Fruit fly (Drosophila melanogaster) whole organism, embryonic: ENCODE measurements around the gene barr.

Experiments
- ATbp ChIP-seq: fragments of 200-800 bp; sonication (Bioruptor generic); optimal IDR thresholded peaks from 2 replicates; lab custom pipeline; 2017; ENCODE audit warnings: missing biosample characterization, mild to moderate bottlenecking, missing genetic modification characterization, missing genetic modification reagents
- Awh ChIP-seq: fragments of 200-800 bp; sonication (Bioruptor generic); IDR thresholded peaks from 2 replicates; pipeline ENCODE4, ENCODE4 v1.3.6; 2022; ENCODE audit warnings: missing biosample characterization, missing genetic modification characterization
- C15 ChIP-seq: fragments of 200-800 bp; sonication (Bioruptor generic); IDR thresholded peaks from 3 replicates; pipeline ENCODE4 v1.3.6; 2022; ENCODE audit warnings: missing biosample characterization, missing genetic modification characterization
- CG10979 ChIP-seq: fragments of 200-800 bp; sonication (Bioruptor generic); optimal IDR thresholded peaks from 2 replicates; lab custom pipeline; 2018; ENCODE audit warnings: missing biosample characterization, mild to moderate bottlenecking, missing genetic modification characterization, moderate library complexity
- CG11093 ChIP-seq: fragments of 200-800 bp; sonication (Bioruptor generic); IDR thresholded peaks from 3 replicates; pipeline ENCODE4 v1.3.6; 2022; ENCODE audit warnings: missing biosample characterization, missing genetic modification characterization
- CG11504 ChIP-seq: fragments of 200-800 bp; sonication (Bioruptor generic); optimal IDR thresholded peaks from 3 replicates; lab custom pipeline; 2019; ENCODE audit warnings: missing biosample characterization, mild to moderate bottlenecking, missing genetic modification characterization, moderate library complexity
- CG12071 ChIP-seq: fragments of 200-800 bp; sonication (Bioruptor generic); optimal IDR thresholded peaks from 3 replicates; lab custom pipeline; 2018; ENCODE audit warnings: missing biosample characterization, mild to moderate bottlenecking, missing genetic modification characterization
- CG13424 ChIP-seq: fragments of 200-800 bp; sonication (Bioruptor generic); optimal IDR thresholded peaks from 2 replicates; lab custom pipeline; 2019; ENCODE audit warnings: missing biosample characterization, mild to moderate bottlenecking, missing genetic modification characterization, moderate library complexity
- CG15011 ChIP-seq: fragments of 200-800 bp; sonication (Bioruptor generic); optimal IDR thresholded peaks from 3 replicates; lab custom pipeline; 2018; ENCODE audit warnings: missing biosample characterization, mild to moderate bottlenecking, missing genetic modification characterization
- CG16863 ChIP-seq: fragments of 200-800 bp; sonication (Bioruptor generic); optimal IDR thresholded peaks from 3 replicates; lab custom pipeline; 2016; ENCODE audit warnings: missing biosample characterization, missing genetic modification characterization
- CG17361 ChIP-seq: fragments of 200-800 bp; sonication (Bioruptor generic); IDR thresholded peaks from 3 replicates; pipeline ENCODE4 v1.3.6; 2022; ENCODE audit warnings: missing biosample characterization, missing genetic modification characterization
- CG2875 ChIP-seq: fragments of 200-800 bp; sonication (Bioruptor generic); optimal IDR thresholded peaks from 2 replicates; lab custom pipeline; 2017; ENCODE audit warnings: missing biosample characterization, mild to moderate bottlenecking, missing genetic modification characterization, missing genetic modification reagents
- CG3407 ChIP-seq: fragments of 200-800 bp; sonication (Bioruptor generic); optimal IDR thresholded peaks from 2 replicates; lab custom pipeline; 2018; ENCODE audit warnings: missing biosample characterization, mild to moderate bottlenecking, missing genetic modification characterization
- CG4328 ChIP-seq: fragments of 200-800 bp; sonication (Bioruptor generic); optimal IDR thresholded peaks from 3 replicates; lab custom pipeline; 2017; ENCODE audit warnings: missing biosample characterization, missing genetic modification reagents, missing genetic modification characterization
- CG43689 ChIP-seq: fragments of 200-800 bp; sonication (Bioruptor generic); IDR thresholded peaks from 2 replicates; pipeline ENCODE4 v1.3.6; 2022; ENCODE audit warnings: missing biosample characterization, missing genetic modification characterization
- CG4617 ChIP-seq: fragments of 200-800 bp; sonication (Bioruptor generic); optimal IDR thresholded peaks from 3 replicates; lab custom pipeline; 2016; ENCODE audit warnings: missing biosample characterization, missing genetic modification characterization, borderline replicate concordance
- CG5245 ChIP-seq: fragments of 200-800 bp; sonication (Bioruptor generic); optimal IDR thresholded peaks from 3 replicates; lab custom pipeline; 2016; ENCODE audit warnings: missing biosample characterization, missing genetic modification characterization
- CG7839 ChIP-seq: fragments of 200-800 bp; sonication (Bioruptor generic); optimal IDR thresholded peaks from 3 replicates; lab custom pipeline; 2018; ENCODE audit warnings: missing biosample characterization, mild to moderate bottlenecking, missing genetic modification characterization, moderate library complexity
- CG7987 ChIP-seq: fragments of 200-800 bp; sonication (Bioruptor generic); optimal IDR thresholded peaks from 2 replicates; lab custom pipeline; 2018; ENCODE audit warnings: missing biosample characterization, mild to moderate bottlenecking, missing genetic modification characterization, moderate library complexity
- CG8281 ChIP-seq: fragments of 200-800 bp; sonication (Bioruptor generic); optimal IDR thresholded peaks from 2 replicates; lab custom pipeline; 2018; ENCODE audit warnings: missing biosample characterization, mild to moderate bottlenecking, missing genetic modification characterization, moderate library complexity
- CG8478 ChIP-seq: fragments of >200 bp; optimal IDR thresholded peaks from 2 replicates; lab custom pipeline; 2018
- CG8765 ChIP-seq: fragments of 200-800 bp; sonication (Bioruptor generic); IDR thresholded peaks from 2 replicates; pipeline ENCODE4 v1.3.6; 2022; ENCODE audit warnings: missing biosample characterization, missing genetic modification characterization
- CG8944 ChIP-seq: fragments of 200-800 bp; sonication (Bioruptor generic); optimal IDR thresholded peaks from 3 replicates; lab custom pipeline; 2016; ENCODE audit warnings: missing biosample characterization, missing genetic modification characterization
- Camta ChIP-seq: fragments of 200-800 bp; sonication (Bioruptor generic); optimal IDR thresholded peaks from 2 replicates; lab custom pipeline; 2016; ENCODE audit warnings: missing biosample characterization, missing genetic modification characterization
- D ChIP-seq, 2 experiments: fragments of 200-800 bp in 1 of 2; fragments of >200 bp in 1 of 2; sonication (Bioruptor generic) in 1 of 2; optimal IDR thresholded peaks; 2 replicates in 1 of 2; 3 replicates in 1 of 2; lab custom pipeline; 2017; ENCODE audit warnings: mild to moderate bottlenecking in 1 of 2, missing biosample characterization in 1 of 2, missing genetic modification characterization in 1 of 2, missing genetic modification reagents in 1 of 2
- Gug ChIP-seq: fragments of 200-800 bp; sonication (Bioruptor generic); IDR thresholded peaks from 4 replicates; pipeline ENCODE4 v1.3.6; 2022; ENCODE audit warnings: missing biosample characterization, missing genetic modification characterization
- Hmr ChIP-seq: fragments of 200-800 bp; sonication (Bioruptor generic); optimal IDR thresholded peaks from 3 replicates; lab custom pipeline; 2017; ENCODE audit warnings: mild to moderate bottlenecking, missing biosample characterization, missing genetic modification reagents, missing genetic modification characterization
- Hr78 ChIP-seq, 2 experiments: fragments of 200-800 bp in 1 of 2; fragments of >200 bp in 1 of 2; sonication (Bioruptor generic) in 1 of 2; optimal IDR thresholded peaks; 2 replicates each; lab custom pipeline; 2017 to 2019; ENCODE audit warnings: missing biosample characterization in 2 of 2, missing genetic modification characterization in 2 of 2, mild to moderate bottlenecking in 1 of 2, moderate library complexity in 1 of 2
- MTF-1 ChIP-seq: fragments of 200-800 bp; sonication (Bioruptor generic); optimal IDR thresholded peaks from 2 replicates; lab custom pipeline; 2018; ENCODE audit warnings: missing biosample characterization, mild to moderate bottlenecking, missing genetic modification characterization, borderline replicate concordance
- Max ChIP-seq: fragments of 200-800 bp; sonication (Bioruptor generic); optimal IDR thresholded peaks from 2 replicates; lab custom pipeline; 2016; ENCODE audit warnings: missing biosample characterization, mild to moderate bottlenecking, missing genetic modification characterization
- Side ChIP-seq: fragments of 200-800 bp; sonication (Bioruptor generic); optimal IDR thresholded peaks from 2 replicates; lab custom pipeline; 2016; ENCODE audit warnings: missing biosample characterization, missing genetic modification characterization
- ara ChIP-seq: fragments of 200-800 bp; sonication (Bioruptor generic); IDR thresholded peaks from 2 replicates; pipeline ENCODE4 v1.3.6; 2022; ENCODE audit warnings: missing biosample characterization, missing genetic modification characterization
- cas ChIP-seq: fragments of 200-800 bp; sonication (Bioruptor generic); IDR thresholded peaks from 2 replicates; pipeline ENCODE4 v1.3.6; 2022; ENCODE audit warnings: missing biosample characterization, missing genetic modification characterization
- chif ChIP-seq, 2 experiments: fragments of 200-800 bp; sonication (Bioruptor generic); optimal IDR thresholded peaks; 3 replicates each; lab custom pipeline; 2016; ENCODE audit warnings: missing biosample characterization in 2 of 2, missing genetic modification characterization in 2 of 2
- chm ChIP-seq: fragments of 200-800 bp; sonication (Bioruptor generic); IDR thresholded peaks from 2 replicates; pipeline ENCODE4 v1.3.6; 2022; ENCODE audit warnings: missing biosample characterization, missing genetic modification characterization
- dimm ChIP-seq: fragments of 200-800 bp; sonication (Bioruptor generic); IDR thresholded peaks from 2 replicates; pipeline ENCODE4 v1.3.6; 2022; ENCODE audit warnings: missing biosample characterization, missing genetic modification characterization
- exex ChIP-seq: fragments of 200-800 bp; sonication (Bioruptor generic); optimal IDR thresholded peaks from 4 replicates; lab custom pipeline; 2018; ENCODE audit warnings: missing biosample characterization, mild to moderate bottlenecking, missing genetic modification characterization, moderate library complexity
- fd3F ChIP-seq: fragments of 200-800 bp; sonication (Bioruptor generic); optimal IDR thresholded peaks from 2 replicates; lab custom pipeline; 2018; ENCODE audit warnings: missing biosample characterization, mild to moderate bottlenecking, missing genetic modification characterization, moderate library complexity
- inv ChIP-seq: fragments of 200-800 bp; sonication (Bioruptor generic); IDR thresholded peaks from 2 replicates; pipeline ENCODE4 v1.3.6; 2022; ENCODE audit warnings: missing biosample characterization, missing genetic modification characterization; ENCODE audit not compliant: partially characterized antibody
- maf-S ChIP-seq: fragments of 200-800 bp; sonication (Bioruptor generic); optimal IDR thresholded peaks from 2 replicates; lab custom pipeline; 2016; ENCODE audit warnings: missing biosample characterization, missing genetic modification characterization
- pita ChIP-seq: fragments of 200-800 bp; sonication (Bioruptor generic); optimal IDR thresholded peaks from 2 replicates; lab custom pipeline; 2017; ENCODE audit warnings: missing biosample characterization, mild to moderate bottlenecking, missing genetic modification characterization
- pum ChIP-seq: fragments of 200-800 bp; sonication (Bioruptor generic); optimal IDR thresholded peaks from 2 replicates; lab custom pipeline; 2016; ENCODE audit warnings: missing biosample characterization, missing genetic modification characterization
- rib ChIP-seq: fragments of 200-800 bp; sonication (Bioruptor generic); IDR thresholded peaks from 2 replicates; pipeline ENCODE4 v1.3.6; 2022; ENCODE audit warnings: missing biosample characterization, missing genetic modification characterization
- sens ChIP-seq: fragments of 200-800 bp; sonication (Bioruptor generic); peaks from one replicate; lab custom pipeline; 2016; ENCODE audit warnings: missing biosample characterization, missing genetic modification characterization
- sna ChIP-seq: fragments of 200-800 bp; sonication (Bioruptor generic); IDR thresholded peaks from 2 replicates; pipeline ENCODE4 v1.3.6; 2022; ENCODE audit warnings: missing biosample characterization, missing genetic modification characterization; ENCODE audit not compliant: partially characterized antibody
- tap ChIP-seq: fragments of 200-800 bp; optimal IDR thresholded peaks from 3 replicates; lab custom pipeline; 2019; ENCODE audit warnings: missing biosample characterization, mild to moderate bottlenecking, missing genetic modification characterization, moderate library complexity
- ttk ChIP-seq: fragments of 200-800 bp; sonication (Bioruptor generic); IDR thresholded peaks from 2 replicates; pipeline ENCODE4 v2.1.2; 2022; ENCODE audit warnings: missing biosample characterization, missing genetic modification characterization
- vnd ChIP-seq: fragments of 200-800 bp; sonication (Bioruptor generic); IDR thresholded peaks from 3 replicates; pipeline ENCODE4 v1.3.6; 2022; ENCODE audit warnings: missing biosample characterization, missing genetic modification characterization; ENCODE audit not compliant: partially characterized antibody

barr gene

dm6 chr2L:20086295-20087096 is 25.3 kb upstream of the barr start (continued):
- peak; percentile 67 for TF ChIP-seq CG15011
- TF ChIP-seq ttk (GFP tag; lab: Robert Waterston, UW) = peak; percentile 81
- peak; percentile 40 for TF ChIP-seq CG5245 (GFP tag; lab: Kevin White, UChicago)
- TF ChIP-seq Awh (GFP tag; lab: Robert Waterston, UW) = peak; percentile 90
- TF ChIP-seq CG8944 = peak; percentile 71
- TF ChIP-seq tap = peak; percentile 79
- peak; percentile 93 for TF ChIP-seq ara (GFP tag; lab: Robert Waterston, UW)
- no peak for TF ChIP-seq sna (GFP tag; lab: Robert Waterston, UW)
- TF ChIP-seq CG7987 (GFP tag; lab: Kevin White, UChicago) = peak; percentile 71
- TF ChIP-seq ATbp = peak; percentile 92
- TF ChIP-seq maf-S (GFP tag; lab: Kevin White, UChicago) = peak; percentile 64
- TF ChIP-seq CG8281 (tag; lab: Kevin White, UChicago) = peak; percentile 61
- peak; percentile 86 for TF ChIP-seq CG11504 (tag; lab: Kevin White, UChicago)
- peak; percentile 65 for TF ChIP-seq CG43689 (GFP tag; lab: Robert Waterston, UW)
- peak; percentile 74 for TF ChIP-seq C15 (GFP tag; lab: Robert Waterston, UW)
- peak; percentile 72 for TF ChIP-seq exex
- TF ChIP-seq CG2875 (GFP tag; lab: Kevin White, UChicago) = peak; percentile 87
- TF ChIP-seq sens (GFP tag; lab: Kevin White, UChicago) = peak; percentile 98
- peak; percentile 82 for TF ChIP-seq CG10979 (tag; lab: Kevin White, UChicago)
- TF ChIP-seq CG4328 (GFP tag; lab: Kevin White, UChicago) = peak; percentile 41
- peak; percentile 87 for TF ChIP-seq dimm (GFP tag; lab: Robert Waterston, UW)
- peak; percentile 81 for TF ChIP-seq Side
- peak; percentile 84 for TF ChIP-seq CG11093 (GFP tag; lab: Robert Waterston, UW)
- peak; percentile 84 for TF ChIP-seq CG13424 (tag; lab: Kevin White, UChicago)
- TF ChIP-seq vnd (GFP tag; lab: Robert Waterston, UW) = peak; percentile 48; the same call in 2 of the 3 replicates
- peak; percentile 81 for TF ChIP-seq Hmr
- peak; percentile 74 for TF ChIP-seq Gug (GFP tag; lab: Robert Waterston, UW)
- TF ChIP-seq chm = peak; percentile 83; the same call in 1 of the 2 replicates
- peak; percentile 83 for TF ChIP-seq CG3407 (GFP tag; lab: Kevin White, UChicago)
- peak; percentile 83 for TF ChIP-seq CG17361 (GFP tag; lab: Robert Waterston, UW)
- no peak for TF ChIP-seq CG8478 (lab: Kevin White, UChicago)
- TF ChIP-seq CG7839 (tag; lab: Kevin White, UChicago) = peak; percentile 83
- peak; percentile 83 for TF ChIP-seq CG12071 (GFP tag; lab: Kevin White, UChicago)
- TF ChIP-seq D (optimal IDR thresholded peaks at IDR 0.05; lab: Kevin White, UChicago) = no peak
- TF ChIP-seq D (GFP tag; optimal IDR thresholded peaks at IDR 0.05; lab: Kevin White, UChicago) = peak; percentile 83
- TF ChIP-seq inv (GFP tag; lab: Robert Waterston, UW) = no peak
- TF ChIP-seq pita (GFP tag; lab: Kevin White, UChicago) = no peak
- TF ChIP-seq CG8765 (GFP tag; lab: Robert Waterston, UW) = peak; percentile 55; the same call in 1 of the 2 replicates
- TF ChIP-seq Hr78 (GFP tag; optimal IDR thresholded peaks at IDR 0.05; lab: Kevin White, UChicago) = peak in 1 of 2 experiments; percentile 97
- peak; percentile 73 for TF ChIP-seq Max
- TF ChIP-seq CG16863 (GFP tag; lab: Kevin White, UChicago) = peak; percentile 90
- TF ChIP-seq Camta (GFP tag; lab: Kevin White, UChicago) = peak; percentile 78
- TF ChIP-seq CG4617 (GFP tag; lab: Kevin White, UChicago) = no peak
- TF ChIP-seq fd3F (GFP tag; lab: Kevin White, UChicago) = peak; percentile 56
- TF ChIP-seq rib = peak; percentile 71
- peak; percentile 84 for TF ChIP-seq pum (GFP tag; lab: Kevin White, UChicago)
- peak; percentile 67 for TF ChIP-seq cas (GFP tag; lab: Robert Waterston, UW)
- TF ChIP-seq chif (GFP tag; optimal IDR thresholded peaks at IDR 0.05; lab: Kevin White, UChicago) = peak; percentile 79 to 86
- TF ChIP-seq MTF-1 = peak; percentile 69
